Fruit fly (Drosophila melanogaster) whole organism, embryonic: ENCODE data around the gene CG13384.

Experiments
- Blimp-1 ChIP-seq: fragments of 200-800 bp; sonication (Bioruptor generic); optimal IDR thresholded peaks from 3 replicates; lab custom pipeline; 2018; ENCODE audit warnings: missing biosample characterization, missing genetic modification characterization, mild to moderate bottlenecking, moderate library complexity, missing genetic modification reagents
- CG12104 ChIP-seq: fragments of 200-800 bp; sonication (Bioruptor generic); optimal IDR thresholded peaks from 3 replicates; lab custom pipeline; 2016; ENCODE audit warnings: missing biosample characterization, missing genetic modification characterization
- CG14441 ChIP-seq: fragments of 200-800 bp; sonication (Bioruptor generic); IDR thresholded peaks from 2 replicates; pipeline ENCODE4 v1.3.6; 2022; ENCODE audit warnings: missing biosample characterization, missing genetic modification characterization
- CG14667 ChIP-seq: fragments of 200-800 bp; sonication (Bioruptor generic); IDR thresholded peaks from 2 replicates; pipeline ENCODE4 v1.3.6; 2022; ENCODE audit warnings: missing biosample characterization, missing genetic modification characterization
- CG15696 ChIP-seq: fragments of 200-800 bp; sonication (Bioruptor generic); optimal IDR thresholded peaks from 2 replicates; lab custom pipeline; 2019; ENCODE audit warnings: missing biosample characterization, mild to moderate bottlenecking, missing genetic modification characterization, moderate library complexity
- CG16813 ChIP-seq: fragments of 200-800 bp; sonication (Bioruptor generic); IDR thresholded peaks from 3 replicates; pipeline ENCODE4 v1.3.6; 2022; ENCODE audit warnings: missing biosample characterization, missing genetic modification characterization; ENCODE audit not compliant: partially characterized antibody
- CG17186 ChIP-seq: fragments of 200-800 bp; sonication (Bioruptor generic); optimal IDR thresholded peaks from 3 replicates; lab custom pipeline; 2017; ENCODE audit warnings: missing biosample characterization, missing genetic modification reagents, missing genetic modification characterization
- CG18619 ChIP-seq: fragments of 200-800 bp; sonication (Bioruptor generic); optimal IDR thresholded peaks from 3 replicates; lab custom pipeline; 2017; ENCODE audit warnings: missing biosample characterization, mild to moderate bottlenecking, missing genetic modification characterization
- CG3407 ChIP-seq: fragments of 200-800 bp; sonication (Bioruptor generic); optimal IDR thresholded peaks from 2 replicates; lab custom pipeline; 2018; ENCODE audit warnings: missing biosample characterization, mild to moderate bottlenecking, missing genetic modification characterization
- CG34224 ChIP-seq: fragments of 200-800 bp; sonication (Bioruptor generic); IDR thresholded peaks from 3 replicates; pipeline ENCODE4 v1.3.6; 2022; ENCODE audit warnings: missing biosample characterization, missing genetic modification characterization; ENCODE audit not compliant: partially characterized antibody
- CG3726 ChIP-seq: fragments of 200-800 bp; sonication (Bioruptor generic); IDR thresholded peaks from 3 replicates; pipeline ENCODE4, ENCODE4 v1.3.6; 2022; ENCODE audit warnings: missing biosample characterization, missing genetic modification characterization
- CG4328 ChIP-seq: fragments of 200-800 bp; sonication (Bioruptor generic); optimal IDR thresholded peaks from 3 replicates; lab custom pipeline; 2017; ENCODE audit warnings: missing biosample characterization, missing genetic modification reagents, missing genetic modification characterization
- CG4404 ChIP-seq: fragments of 200-800 bp; sonication (Bioruptor generic); IDR thresholded peaks from 2 replicates; pipeline ENCODE4 v1.3.6; 2022; ENCODE audit warnings: missing biosample characterization, missing genetic modification characterization
- CG5953 ChIP-seq: fragments of 200-800 bp; sonication (Bioruptor generic); IDR thresholded peaks from 2 replicates; pipeline ENCODE4 v1.3.6; 2022; ENCODE audit warnings: missing biosample characterization, missing genetic modification characterization
- CG6254 ChIP-seq: fragments of 200-800 bp; sonication (Bioruptor generic); optimal IDR thresholded peaks from 3 replicates; lab custom pipeline; 2017; ENCODE audit warnings: mild to moderate bottlenecking, missing biosample characterization, missing genetic modification reagents, missing genetic modification characterization
- CG7928 ChIP-seq: fragments of 200-800 bp; sonication (Bioruptor generic); optimal IDR thresholded peaks from 2 replicates; lab custom pipeline; 2017; ENCODE audit warnings: missing biosample characterization, mild to moderate bottlenecking, missing genetic modification characterization
- CG8290 ChIP-seq, 3 experiments: fragments of 200-800 bp; sonication (Bioruptor generic); optimal IDR thresholded peaks; 2 replicates each; lab custom pipeline; 2016 to 2019; ENCODE audit warnings: missing biosample characterization in 3 of 3, missing genetic modification characterization in 3 of 3, mild to moderate bottlenecking in 2 of 3, moderate library complexity in 1 of 3
- CG9932 ChIP-seq: fragments of 200-800 bp; sonication (Bioruptor generic); IDR thresholded peaks from 2 replicates; pipeline ENCODE4 v1.3.6; 2022; ENCODE audit warnings: missing biosample characterization, missing genetic modification characterization
- CTCF ChIP-seq: fragments of 200-800 bp; sonication (Bioruptor generic); optimal IDR thresholded peaks from 2 replicates; lab custom pipeline; 2017; ENCODE audit warnings: missing biosample characterization, mild to moderate bottlenecking, missing genetic modification characterization, moderate library complexity
- CrebB ChIP-seq: fragments of 200-800 bp; sonication (Bioruptor generic); optimal IDR thresholded peaks from 3 replicates; lab custom pipeline; 2018; ENCODE audit warnings: missing biosample characterization, mild to moderate bottlenecking, missing genetic modification characterization
- Dfd ChIP-seq, 2 experiments: fragments of >200 bp; optimal IDR thresholded peaks; 2 replicates each; lab custom pipeline; 2017; ENCODE audit warnings: missing biosample characterization in 2 of 2, missing genetic modification characterization in 2 of 2
- Dip2 ChIP-seq: fragments of 200-800 bp; sonication (Bioruptor generic); IDR thresholded peaks from 2 replicates; pipeline ENCODE4 v1.3.6; 2022; ENCODE audit warnings: missing biosample characterization, missing genetic modification characterization
- E2f2 ChIP-seq: fragments of 200-800 bp; sonication (Bioruptor generic); IDR thresholded peaks from 2 replicates; pipeline ENCODE4 v1.3.6; 2022; ENCODE audit warnings: missing biosample characterization, missing genetic modification characterization
- Fer3 ChIP-seq: fragments of 200-800 bp; sonication (Bioruptor generic); optimal IDR thresholded peaks from 2 replicates; lab custom pipeline; 2018; ENCODE audit warnings: missing biosample characterization, mild to moderate bottlenecking, missing genetic modification characterization, moderate library complexity
- Gsc ChIP-seq: fragments of 200-800 bp; sonication (Bioruptor generic); IDR thresholded peaks from 2 replicates; pipeline ENCODE4 v1.3.6; 2022; ENCODE audit warnings: missing biosample characterization, missing genetic modification characterization
- H15 ChIP-seq: fragments of 200-800 bp; sonication (Bioruptor generic); IDR thresholded peaks from 3 replicates; pipeline ENCODE4 v1.3.6; 2022; ENCODE audit warnings: missing biosample characterization, missing genetic modification characterization
- H2.0 ChIP-seq: fragments of 200-800 bp; sonication (Bioruptor generic); IDR thresholded peaks from 2 replicates; pipeline ENCODE4 v1.3.6; 2022; ENCODE audit warnings: missing biosample characterization, missing genetic modification characterization
- HLH4C ChIP-seq: fragments of 200-800 bp; sonication (Bioruptor generic); IDR thresholded peaks from 3 replicates; pipeline ENCODE4 v1.3.6; 2022; ENCODE audit warnings: missing biosample characterization, missing genetic modification characterization; ENCODE audit not compliant: partially characterized antibody
- HmgD ChIP-seq: fragments of 200-800 bp; sonication (Bioruptor generic); optimal IDR thresholded peaks from 3 replicates; lab custom pipeline; 2016; ENCODE audit warnings: missing biosample characterization, missing genetic modification characterization
- Jarid2 ChIP-seq: fragments of 200-800 bp; sonication (Bioruptor generic); optimal IDR thresholded peaks from 3 replicates; lab custom pipeline; 2017; ENCODE audit warnings: mild to moderate bottlenecking, missing biosample characterization, missing genetic modification reagents, missing genetic modification characterization
- Lpt ChIP-seq: fragments of >200 bp; optimal IDR thresholded peaks from 2 replicates; lab custom pipeline; 2018; ENCODE audit warnings: missing biosample characterization, missing genetic modification characterization
- Meics ChIP-seq: fragments of 200-800 bp; sonication (Bioruptor generic); optimal IDR thresholded peaks from 2 replicates; lab custom pipeline; 2017; ENCODE audit warnings: missing biosample characterization, mild to moderate bottlenecking, missing genetic modification characterization
- Mes4 ChIP-seq: fragments of 200-800 bp; sonication (Bioruptor generic); optimal IDR thresholded peaks from 2 replicates; lab custom pipeline; 2016; ENCODE audit warnings: missing biosample characterization, missing genetic modification characterization
- PHDP ChIP-seq: fragments of 200-800 bp; sonication (Bioruptor generic); optimal IDR thresholded peaks from 3 replicates; lab custom pipeline; 2018; ENCODE audit warnings: missing biosample characterization, mild to moderate bottlenecking, missing genetic modification characterization, moderate library complexity
- Tbp ChIP-seq: fragments of >200 bp; optimal IDR thresholded peaks from 2 replicates; lab custom pipeline; 2018; ENCODE audit warnings: missing biosample characterization, missing genetic modification characterization
- al ChIP-seq: fragments of 200-800 bp; sonication (Bioruptor generic); IDR thresholded peaks from 2 replicates; pipeline ENCODE4 v1.3.6; 2022; ENCODE audit warnings: missing biosample characterization, missing genetic modification characterization
- aop ChIP-seq: fragments of 200-800 bp; sonication (Bioruptor generic); IDR thresholded peaks from 2 replicates; pipeline ENCODE4 v1.3.6; 2022; ENCODE audit warnings: missing biosample characterization, missing genetic modification characterization
- ewg ChIP-seq: fragments of 200-800 bp; sonication (Bioruptor generic); optimal IDR thresholded peaks from 3 replicates; lab custom pipeline; 2017; ENCODE audit warnings: mild to moderate bottlenecking, missing biosample characterization, missing genetic modification reagents, missing genetic modification characterization
- fd3F ChIP-seq: fragments of 200-800 bp; sonication (Bioruptor generic); optimal IDR thresholded peaks from 2 replicates; lab custom pipeline; 2018; ENCODE audit warnings: missing biosample characterization, mild to moderate bottlenecking, missing genetic modification characterization, moderate library complexity
- gfzf ChIP-seq: fragments of 200-800 bp; sonication (Bioruptor generic); optimal IDR thresholded peaks from 2 replicates; lab custom pipeline; 2016; ENCODE audit warnings: missing biosample characterization, mild to moderate bottlenecking, missing genetic modification characterization, moderate library complexity
- ham ChIP-seq: fragments of 200-800 bp; sonication (Bioruptor generic); IDR thresholded peaks from 2 replicates; pipeline ENCODE4 v1.3.6; 2022; ENCODE audit warnings: missing biosample characterization, missing genetic modification characterization
- kah ChIP-seq: fragments of 200-800 bp; sonication (Bioruptor generic); optimal IDR thresholded peaks from 2 replicates; lab custom pipeline; 2018; ENCODE audit warnings: missing biosample characterization, mild to moderate bottlenecking, missing genetic modification characterization
- lab ChIP-seq: fragments of 200-800 bp; sonication (Bioruptor generic); optimal IDR thresholded peaks from 3 replicates; lab custom pipeline; 2017; ENCODE audit warnings: missing biosample characterization, missing genetic modification characterization, mild to moderate bottlenecking, moderate library complexity, missing genetic modification reagents
- pita ChIP-seq: fragments of 200-800 bp; sonication (Bioruptor generic); optimal IDR thresholded peaks from 2 replicates; lab custom pipeline; 2017; ENCODE audit warnings: missing biosample characterization, mild to moderate bottlenecking, missing genetic modification characterization
- repo ChIP-seq: fragments of 200-800 bp; sonication (Bioruptor generic); optimal IDR thresholded peaks from 2 replicates; lab custom pipeline; 2016; ENCODE audit warnings: missing biosample characterization, missing genetic modification characterization
- trem ChIP-seq: fragments of 200-800 bp; optimal IDR thresholded peaks from 3 replicates; lab custom pipeline; 2019; ENCODE audit warnings: missing biosample characterization, mild to moderate bottlenecking, missing genetic modification characterization, moderate library complexity
- unc-4 ChIP-seq: fragments of 200-800 bp; sonication (Bioruptor generic); IDR thresholded peaks from 2 replicates; pipeline ENCODE4 v1.3.6; 2022; ENCODE audit warnings: missing biosample characterization, missing genetic modification characterization; ENCODE audit not compliant: partially characterized antibody
- yki ChIP-seq: fragments of >200 bp; optimal IDR thresholded peaks from 3 replicates; lab custom pipeline; 2018

The CG13384 gene

DNA sequence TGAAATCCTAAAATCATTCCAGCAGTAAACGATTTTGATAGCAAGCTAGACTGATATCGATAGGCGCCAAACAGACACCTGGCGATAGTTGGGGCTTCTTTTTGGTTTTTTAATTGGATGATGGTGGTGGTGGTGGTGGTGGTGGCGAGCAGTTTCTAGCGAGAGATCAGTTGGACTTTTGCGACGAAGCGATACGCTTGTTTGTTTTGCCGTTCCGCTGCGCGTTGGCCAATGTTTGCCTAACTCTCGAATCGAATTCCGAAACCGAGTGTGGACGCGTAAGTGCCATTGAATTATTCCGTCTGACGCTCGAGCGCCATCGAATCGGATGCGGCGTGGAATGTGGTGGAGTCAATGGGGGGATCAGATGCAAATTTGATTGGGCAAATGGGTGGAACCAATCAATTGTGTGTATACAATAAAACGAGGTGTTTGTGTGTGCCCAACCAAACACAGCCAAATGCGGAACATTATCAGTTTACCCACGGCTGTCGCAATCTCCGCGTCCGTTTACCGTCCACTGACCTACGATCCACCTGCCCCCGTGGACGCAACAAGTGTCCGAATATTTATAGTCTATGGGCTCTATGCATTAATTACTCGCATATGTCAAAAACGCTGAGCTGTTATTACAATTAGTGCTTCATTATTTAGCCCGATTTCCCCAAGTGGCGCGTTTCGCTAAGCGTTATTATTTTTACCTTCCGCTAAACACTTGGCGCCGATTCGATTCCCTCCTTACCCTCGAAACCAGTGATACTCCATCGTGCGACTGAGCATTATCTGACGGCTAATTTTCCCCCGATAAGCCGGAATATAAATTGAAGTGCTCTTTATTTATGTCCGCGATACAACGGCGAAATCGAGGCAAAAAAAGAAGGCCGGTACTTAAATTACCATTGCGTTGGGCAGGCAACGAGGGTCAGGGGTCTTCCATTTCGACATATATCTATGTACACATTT is 13.6 kb upstream of the CG13384 start, which contains the start of gene CG17292 (continued):
- TF ChIP-seq CG14441, result peak; percentile 53; the same call in 1 of the 2 replicates
- TF ChIP-seq CTCF, result peak; percentile 57
- TF ChIP-seq CG6254 (GFP tag; lab: Kevin White, UChicago), result peak; percentile 10
- no peak for TF ChIP-seq CG3726
- TF ChIP-seq HLH4C, result peak; percentile 89
- TF ChIP-seq CG9932, result peak; percentile 73
- TF ChIP-seq lab (GFP tag; lab: Kevin White, UChicago), result peak; percentile 81
- TF ChIP-seq CG34224 (GFP tag; lab: Robert Waterston, UW), result peak; percentile 88
- TF ChIP-seq ham (GFP tag; lab: Robert Waterston, UW), result 0 out of 2 replicates have a peak, but pooled peaks have one; percentile 9
- peak; percentile 30 for TF ChIP-seq Fer3 (tag; lab: Kevin White, UChicago)
- no peak for TF ChIP-seq CG4404 (GFP tag; lab: Robert Waterston, UW)
- TF ChIP-seq trem (tag; lab: Kevin White, UChicago), result no peak
- peak; percentile 28 for TF ChIP-seq CG7928 (GFP tag; lab: Kevin White, UChicago)
- TF ChIP-seq HmgD (GFP tag; lab: Kevin White, UChicago), result peak; percentile 16
- TF ChIP-seq H15, result peak; percentile 35; the same call in 1 of the 3 replicates
- TF ChIP-seq Jarid2 (GFP tag; lab: Kevin White, UChicago), result peak; percentile 90
- peak; percentile 27 for TF ChIP-seq Mes4 (GFP tag; lab: Kevin White, UChicago)
- TF ChIP-seq Blimp-1, result peak; percentile 32
- peak; percentile 6 for TF ChIP-seq fd3F (GFP tag; lab: Kevin White, UChicago)
- no peak for TF ChIP-seq CG15696
- peak; percentile 86 for TF ChIP-seq kah (GFP tag; lab: Kevin White, UChicago)
- TF ChIP-seq CG3407, result peak; percentile 51
- peak; percentile 26 for TF ChIP-seq repo (GFP tag; lab: Kevin White, UChicago)
- no peak for TF ChIP-seq Dip2 (GFP tag; lab: Robert Waterston, UW)
- no peak for TF ChIP-seq yki (lab: Kevin White, UChicago)
- peak; percentile 67 for TF ChIP-seq Meics (GFP tag; lab: Kevin White, UChicago)
- peak; percentile 37; the same call in 1 of the 2 replicates for TF ChIP-seq H2.0 (GFP tag; lab: Robert Waterston, UW)
- TF ChIP-seq CG8290 (GFP tag; optimal IDR thresholded peaks at IDR 0.05; lab: Kevin White, UChicago), result no peak
- TF ChIP-seq CG8290 (tag; optimal IDR thresholded peaks at IDR 0.05; lab: Kevin White, UChicago), result peak in 1 of 2 experiments; percentile 88
- no peak for TF ChIP-seq pita (GFP tag; lab: Kevin White, UChicago)
- no peak for TF ChIP-seq Dfd (GFP tag; optimal IDR thresholded peaks at IDR 0.05; lab: Kevin White, UChicago)
- TF ChIP-seq E2f2 (GFP tag; lab: Robert Waterston, UW), result peak; percentile 66
- no peak for TF ChIP-seq aop (GFP tag; lab: Robert Waterston, UW)
- no peak for TF ChIP-seq CG12104 (GFP tag; lab: Kevin White, UChicago)
- peak; percentile 85 for TF ChIP-seq CrebB (tag; lab: Kevin White, UChicago)
- peak; percentile 53 for TF ChIP-seq gfzf (GFP tag; lab: Kevin White, UChicago)
- TF ChIP-seq CG18619 (GFP tag; lab: Kevin White, UChicago), result peak; percentile 61
- peak; percentile 9 for TF ChIP-seq ewg (GFP tag; lab: Kevin White, UChicago)
- peak; percentile 43; the same call in 1 of the 2 replicates for TF ChIP-seq CG5953 (GFP tag; lab: Robert Waterston, UW)
- TF ChIP-seq Tbp (GFP tag; lab: Kevin White, UChicago), result no peak
- no peak for TF ChIP-seq Gsc (GFP tag; lab: Robert Waterston, UW)
- peak; percentile 11 for TF ChIP-seq CG17186 (GFP tag; lab: Kevin White, UChicago)
- peak; percentile 54 for TF ChIP-seq PHDP (tag; lab: Kevin White, UChicago)
- no peak for TF ChIP-seq al (GFP tag; lab: Robert Waterston, UW)
- peak; percentile 80 for TF ChIP-seq CG16813 (GFP tag; lab: Robert Waterston, UW)
- TF ChIP-seq CG4328 (GFP tag; lab: Kevin White, UChicago), result peak; percentile 9
- TF ChIP-seq Lpt (GFP tag; lab: Kevin White, UChicago), result no peak
- TF ChIP-seq unc-4, result peak; percentile 89
- TF ChIP-seq CG14667 (GFP tag; lab: Robert Waterston, UW), result no peak
